Worm (Caenorhabditis elegans): Measurements from ENCODE around the gene gipc-1.

- TF ChIP-seq nfya-1 (tag; optimal IDR thresholded peaks at IDR 0.05; ENCODE audit: insufficient read depth) = no peak
- TF ChIP-seq zag-1 (tag; optimal IDR thresholded peaks at IDR 0.05) = no peak
- no peak for TF ChIP-seq tbx-2 (tag; optimal IDR thresholded peaks at IDR 0.05)
- no peak for TF ChIP-seq ceh-82 (tag; optimal IDR thresholded peaks at IDR 0.05)
- no peak for TF ChIP-seq egl-5 (tag; optimal IDR thresholded peaks at IDR 0.05)
- TF ChIP-seq fos-1 (tag; optimal IDR thresholded peaks at IDR 0.05) = no peak
- TF ChIP-seq unc-62 (GFP tag; optimal IDR thresholded peaks at IDR 0.05) = no peak
- no peak for TF ChIP-seq nhr-237 (tag; optimal IDR thresholded peaks at IDR 0.05)
- TF ChIP-seq ztf-11 (tag; optimal IDR thresholded peaks at IDR 0.05) = no peak
- TF ChIP-seq snpc-4 (tag; optimal IDR thresholded peaks at IDR 0.05) = no peak
- no peak for TF ChIP-seq pqm-1 (tag; optimal IDR thresholded peaks at IDR 0.05)
Measured at ce11 chrIII:4861744-4862401, 8.7 kb upstream of the gipc-1 start, which contains the start of the genes C35D10.10 and C35D10.5.
